Worm (Caenorhabditis elegans): Measurements from ENCODE around the gene cng-3.

DNA sequence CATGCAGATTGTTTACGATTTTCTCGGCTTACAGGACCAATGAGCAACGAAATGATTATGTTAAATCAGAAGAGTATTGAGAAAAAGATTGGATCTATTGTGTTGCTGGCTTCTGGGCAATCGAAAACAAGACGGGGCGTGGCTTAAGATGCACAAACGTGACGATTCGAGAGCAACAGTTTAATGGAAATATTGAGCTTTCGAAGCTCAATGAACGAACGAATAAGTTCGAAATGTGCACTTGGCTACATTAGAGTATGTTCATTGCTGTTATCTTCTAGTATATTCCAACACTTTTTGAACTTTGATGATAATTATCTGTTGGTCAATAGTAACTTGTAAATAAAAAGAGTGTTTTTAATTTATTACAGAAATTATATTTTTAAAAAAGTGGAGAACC is 35.4 kb downstream of the cng-3 start, which contains the start of gene hsp-12.3:
- TF ChIP-seq peb-1 (tag; optimal IDR thresholded peaks at IDR 0.05) (no peak), ama-1 (optimal IDR thresholded peaks at IDR 0.05) (no peak), zag-1 (tag; optimal IDR thresholded peaks at IDR 0.05) (no peak), elt-1 (tag; optimal IDR thresholded peaks at IDR 0.05) (no peak)
